Worm (Caenorhabditis elegans): ENCODE data around the gene pro-3.

- no peak for TF ChIP-seq lin-13 (tag; optimal IDR thresholded peaks at IDR 0.05)
- TF ChIP-seq nhr-237 (tag; optimal IDR thresholded peaks at IDR 0.05): no peak
- TF ChIP-seq M03D4.4 (tag; optimal IDR thresholded peaks at IDR 0.05): no peak
- TF ChIP-seq ztf-11 (tag; optimal IDR thresholded peaks at IDR 0.05): no peak
- TF ChIP-seq pha-4 (tag; optimal IDR thresholded peaks at IDR 0.05): no peak
- TF ChIP-seq unc-62 (GFP tag; optimal IDR thresholded peaks at IDR 0.05): no peak
- TF ChIP-seq unc-120 (tag; optimal IDR thresholded peaks at IDR 0.05; ENCODE audit: poor library complexity, severe bottlenecking): no peak
- TF ChIP-seq ceh-39 (tag; optimal IDR thresholded peaks at IDR 0.05): no peak
- no peak for TF ChIP-seq lsy-2 (tag; optimal IDR thresholded peaks at IDR 0.05)
- no peak for TF ChIP-seq ceh-83 (GFP tag; optimal IDR thresholded peaks at IDR 0.05)
- TF ChIP-seq elt-3 (tag; optimal IDR thresholded peaks at IDR 0.05): no peak
- no peak for TF ChIP-seq ces-1 (GFP tag; optimal IDR thresholded peaks at IDR 0.05)
- no peak for TF ChIP-seq sptf-1 (tag; optimal IDR thresholded peaks at IDR 0.05)
- no peak for TF ChIP-seq nhr-2 (tag; optimal IDR thresholded peaks at IDR 0.05)
Measured at ce11 chrV:19068888-19069287, 49.3 kb downstream of the pro-3 start.

All from whole organism, mixed stage, embryonic.